Fruit fly (Drosophila melanogaster) whole organism, embryonic: ENCODE measurements around the gene CG9664.

Source experiments
- Abd-B ChIP-seq: fragments of 200-800 bp; sonication (Bioruptor generic); optimal IDR thresholded peaks from 2 replicates; lab custom pipeline; 2018; ENCODE audit warnings: missing biosample characterization, mild to moderate bottlenecking, missing genetic modification characterization, moderate library complexity
- B-H2 ChIP-seq: fragments of 200-800 bp; sonication (Bioruptor generic); optimal IDR thresholded peaks from 2 replicates; lab custom pipeline; 2018; ENCODE audit warnings: missing biosample characterization, mild to moderate bottlenecking, missing genetic modification characterization
- CG10267 ChIP-seq: fragments of 200-800 bp; sonication (Bioruptor generic); optimal IDR thresholded peaks from 2 replicates; lab custom pipeline; 2018; ENCODE audit warnings: missing biosample characterization, mild to moderate bottlenecking, missing genetic modification characterization, moderate library complexity
- CG10274 ChIP-seq: fragments of 200-800 bp; sonication (Bioruptor generic); optimal IDR thresholded peaks from 3 replicates; lab custom pipeline; 2017; ENCODE audit warnings: missing biosample characterization, mild to moderate bottlenecking, missing genetic modification characterization
- CG11696 ChIP-seq: fragments of 200-800 bp; sonication (Bioruptor generic); IDR thresholded peaks from 2 replicates; pipeline ENCODE4 v1.3.6; 2022; ENCODE audit warnings: missing biosample characterization, missing genetic modification characterization
- CG12942 ChIP-seq: fragments of 200-800 bp; sonication (Bioruptor generic); optimal IDR thresholded peaks from 3 replicates; lab custom pipeline; 2016; ENCODE audit warnings: missing biosample characterization, missing genetic modification characterization
- CG13296 ChIP-seq: fragments of 200-800 bp; sonication (Bioruptor generic); optimal IDR thresholded peaks from 3 replicates; lab custom pipeline; 2018; ENCODE audit warnings: missing biosample characterization, mild to moderate bottlenecking, missing genetic modification characterization
- CG13424 ChIP-seq: fragments of 200-800 bp; sonication (Bioruptor generic); optimal IDR thresholded peaks from 2 replicates; lab custom pipeline; 2019; ENCODE audit warnings: missing biosample characterization, mild to moderate bottlenecking, missing genetic modification characterization, moderate library complexity
- CG1602 ChIP-seq: fragments of 200-800 bp; sonication (Bioruptor generic); optimal IDR thresholded peaks from 3 replicates; lab custom pipeline; 2016; ENCODE audit warnings: missing biosample characterization, missing genetic modification characterization
- CG17568 ChIP-seq: fragments of 200-800 bp; sonication (Bioruptor generic); optimal IDR thresholded peaks from 2 replicates; lab custom pipeline; 2018; ENCODE audit warnings: missing biosample characterization, mild to moderate bottlenecking, missing genetic modification characterization, moderate library complexity
- CG18764 ChIP-seq: fragments of 200-800 bp; sonication (Bioruptor generic); optimal IDR thresholded peaks from 3 replicates; lab custom pipeline; 2016; ENCODE audit warnings: missing biosample characterization, missing genetic modification characterization
- CG2678 ChIP-seq: fragments of 200-800 bp; sonication (Bioruptor generic); optimal IDR thresholded peaks from 3 replicates; lab custom pipeline; 2019; ENCODE audit warnings: missing biosample characterization, mild to moderate bottlenecking, missing genetic modification characterization, moderate library complexity
- CG3281 ChIP-seq: fragments of 200-800 bp; sonication (Bioruptor generic); optimal IDR thresholded peaks from 3 replicates; lab custom pipeline; 2017; ENCODE audit warnings: missing biosample characterization, mild to moderate bottlenecking, missing genetic modification characterization
- CG34422 ChIP-seq: fragments of 200-800 bp; sonication (Bioruptor generic); IDR thresholded peaks from 3 replicates; pipeline ENCODE4 v1.3.6; 2022; ENCODE audit warnings: missing biosample characterization, missing genetic modification characterization
- CG4328 ChIP-seq: fragments of 200-800 bp; sonication (Bioruptor generic); optimal IDR thresholded peaks from 3 replicates; lab custom pipeline; 2017; ENCODE audit warnings: missing biosample characterization, missing genetic modification reagents, missing genetic modification characterization
- CG4360 ChIP-seq: fragments of 200-800 bp; sonication (Bioruptor generic); IDR thresholded peaks from 2 replicates; pipeline ENCODE4 v1.3.6; 2022; ENCODE audit warnings: missing biosample characterization, missing genetic modification characterization
- CG5180 ChIP-seq: fragments of 200-800 bp; sonication (Bioruptor generic); optimal IDR thresholded peaks from 3 replicates; lab custom pipeline; 2017; ENCODE audit warnings: missing biosample characterization, missing genetic modification characterization, mild to moderate bottlenecking, moderate library complexity, missing genetic modification reagents
- CG6813 ChIP-seq: fragments of 200-800 bp; sonication (Bioruptor generic); optimal IDR thresholded peaks from 2 replicates; lab custom pipeline; 2017; ENCODE audit warnings: missing biosample characterization, missing genetic modification characterization, mild to moderate bottlenecking, moderate library complexity, missing genetic modification reagents
- CG6854 ChIP-seq: fragments of 200-800 bp; sonication (Bioruptor generic); optimal IDR thresholded peaks from 3 replicates; lab custom pipeline; 2017; ENCODE audit warnings: missing biosample characterization, mild to moderate bottlenecking, missing genetic modification characterization
- CG7928 ChIP-seq: fragments of 200-800 bp; sonication (Bioruptor generic); optimal IDR thresholded peaks from 2 replicates; lab custom pipeline; 2017; ENCODE audit warnings: missing biosample characterization, mild to moderate bottlenecking, missing genetic modification characterization
- CG7987 ChIP-seq: fragments of 200-800 bp; sonication (Bioruptor generic); optimal IDR thresholded peaks from 2 replicates; lab custom pipeline; 2018; ENCODE audit warnings: missing biosample characterization, mild to moderate bottlenecking, missing genetic modification characterization, moderate library complexity
- CHES-1-like ChIP-seq: fragments of 200-800 bp; sonication (Bioruptor generic); optimal IDR thresholded peaks from 2 replicates; lab custom pipeline; 2016; ENCODE audit warnings: missing biosample characterization, missing genetic modification characterization
- Dfd ChIP-seq, 2 experiments: fragments of >200 bp; optimal IDR thresholded peaks; 2 replicates each; lab custom pipeline; 2017; ENCODE audit warnings: missing biosample characterization in 2 of 2, missing genetic modification characterization in 2 of 2
- Ets97D ChIP-seq: fragments of 200-800 bp; sonication (Bioruptor generic); optimal IDR thresholded peaks from 3 replicates; lab custom pipeline; 2016; ENCODE audit warnings: missing biosample characterization, missing genetic modification characterization
- HHEX ChIP-seq: fragments of 200-800 bp; sonication (Bioruptor generic); optimal IDR thresholded peaks from 3 replicates; lab custom pipeline; 2017; ENCODE audit warnings: missing biosample characterization, mild to moderate bottlenecking, missing genetic modification characterization, missing genetic modification reagents
- Hey ChIP-seq: fragments of 200-800 bp; sonication (Bioruptor generic); optimal IDR thresholded peaks from 3 replicates; lab custom pipeline; 2018; ENCODE audit warnings: missing biosample characterization, mild to moderate bottlenecking, missing genetic modification characterization
- Hr78 ChIP-seq, 2 experiments: fragments of 200-800 bp in 1 of 2; fragments of >200 bp in 1 of 2; sonication (Bioruptor generic) in 1 of 2; optimal IDR thresholded peaks; 2 replicates each; lab custom pipeline; 2017 to 2019; ENCODE audit warnings: missing biosample characterization in 2 of 2, missing genetic modification characterization in 2 of 2, mild to moderate bottlenecking in 1 of 2, moderate library complexity in 1 of 2
- MBD-R2 ChIP-seq: fragments of 200-800 bp; sonication (Bioruptor generic); IDR thresholded peaks from 2 replicates; pipeline ENCODE4 v1.3.6; 2022; ENCODE audit warnings: missing biosample characterization, missing genetic modification characterization
- Meics ChIP-seq: fragments of 200-800 bp; sonication (Bioruptor generic); optimal IDR thresholded peaks from 2 replicates; lab custom pipeline; 2017; ENCODE audit warnings: missing biosample characterization, mild to moderate bottlenecking, missing genetic modification characterization
- Nf-YB ChIP-seq: fragments of 200-800 bp; sonication (Bioruptor generic); optimal IDR thresholded peaks from 3 replicates; lab custom pipeline; 2019; ENCODE audit warnings: missing biosample characterization, mild to moderate bottlenecking, missing genetic modification characterization, moderate library complexity
- amos ChIP-seq: fragments of 200-800 bp; sonication (Bioruptor generic); IDR thresholded peaks from 2 replicates; pipeline ENCODE4 v1.3.6; 2022; ENCODE audit warnings: missing biosample characterization, missing genetic modification characterization; ENCODE audit not compliant: partially characterized antibody
- chn ChIP-seq: fragments of 200-800 bp; sonication (Bioruptor generic); optimal IDR thresholded peaks from 2 replicates; lab custom pipeline; 2016; ENCODE audit warnings: missing biosample characterization, missing genetic modification characterization
- da ChIP-seq: fragments of 200-800 bp; sonication (Bioruptor generic); optimal IDR thresholded peaks from 2 replicates; lab custom pipeline; 2016; ENCODE audit warnings: missing biosample characterization, missing genetic modification characterization
- dmrt11E ChIP-seq: fragments of 200-800 bp; sonication (Bioruptor generic); optimal IDR thresholded peaks from 3 replicates; lab custom pipeline; 2018; ENCODE audit warnings: missing biosample characterization, mild to moderate bottlenecking, missing genetic modification characterization, moderate library complexity
- exex ChIP-seq: fragments of 200-800 bp; sonication (Bioruptor generic); optimal IDR thresholded peaks from 4 replicates; lab custom pipeline; 2018; ENCODE audit warnings: missing biosample characterization, mild to moderate bottlenecking, missing genetic modification characterization, moderate library complexity
- grn ChIP-seq: fragments of 200-800 bp; sonication (Bioruptor generic); optimal IDR thresholded peaks from 3 replicates; lab custom pipeline; 2017; ENCODE audit warnings: missing biosample characterization, missing genetic modification characterization
- insv ChIP-seq, 2 experiments: fragments of 200-800 bp; sonication (Bioruptor generic); optimal IDR thresholded peaks; 3 replicates each; lab custom pipeline; 2016 to 2018; ENCODE audit warnings: missing biosample characterization in 2 of 2, missing genetic modification characterization in 2 of 2
- kni ChIP-seq: fragments of 200-800 bp; sonication (Bioruptor generic); optimal IDR thresholded peaks from 3 replicates; lab custom pipeline; 2017; ENCODE audit warnings: mild to moderate bottlenecking, missing biosample characterization, missing genetic modification reagents, missing genetic modification characterization
- org-1 ChIP-seq: fragments of 200-800 bp; sonication (Bioruptor generic); optimal IDR thresholded peaks from 2 replicates; lab custom pipeline; 2017; ENCODE audit warnings: missing biosample characterization, missing genetic modification characterization
- run ChIP-seq: fragments of 200-800 bp; sonication (Bioruptor generic); optimal IDR thresholded peaks from 3 replicates; lab custom pipeline; 2018; ENCODE audit warnings: missing biosample characterization, mild to moderate bottlenecking, missing genetic modification characterization
- sens ChIP-seq: fragments of 200-800 bp; sonication (Bioruptor generic); peaks from one replicate; lab custom pipeline; 2016; ENCODE audit warnings: missing biosample characterization, missing genetic modification characterization
- so ChIP-seq: fragments of 200-800 bp; sonication (Bioruptor generic); IDR thresholded peaks from 3 replicates; pipeline ENCODE4 v1.3.6; 2022; ENCODE audit warnings: missing biosample characterization, missing genetic modification characterization
- sob ChIP-seq: fragments of 200-800 bp; sonication (Bioruptor generic); IDR thresholded peaks from 2 replicates; pipeline ENCODE4 v1.3.6; 2022; ENCODE audit warnings: missing biosample characterization, missing genetic modification characterization
- tap ChIP-seq: fragments of 200-800 bp; optimal IDR thresholded peaks from 3 replicates; lab custom pipeline; 2019; ENCODE audit warnings: missing biosample characterization, mild to moderate bottlenecking, missing genetic modification characterization, moderate library complexity
- twi ChIP-seq: fragments of 200-800 bp; optimal IDR thresholded peaks from 2 replicates; lab custom pipeline; 2019; ENCODE audit warnings: missing biosample characterization, mild to moderate bottlenecking, missing genetic modification characterization, moderate library complexity
- tx ChIP-seq: fragments of 200-800 bp; sonication (Bioruptor generic); optimal IDR thresholded peaks from 2 replicates; lab custom pipeline; 2016; ENCODE audit warnings: missing biosample characterization, missing genetic modification characterization

CG9664 gene

dm6 chr2L:3298065-3298469 lies 3.6 kb upstream of the CG9664 start (continued):
- TF ChIP-seq so (GFP tag; lab: Robert Waterston, UW) = no peak
- no peak for TF ChIP-seq dmrt11E
- peak; percentile 89 for TF ChIP-seq twi (tag; lab: Kevin White, UChicago)
- TF ChIP-seq CG4360 = no peak
- peak; percentile 69 for TF ChIP-seq Hey (tag; lab: Kevin White, UChicago)
- no peak for TF ChIP-seq CG10267 (tag; lab: Kevin White, UChicago)
- no peak for TF ChIP-seq MBD-R2 (GFP tag; lab: Robert Waterston, UW)
- TF ChIP-seq CG10274 (GFP tag; lab: Kevin White, UChicago) = no peak
- no peak for TF ChIP-seq Abd-B (GFP tag; lab: Kevin White, UChicago)
- TF ChIP-seq B-H2 (GFP tag; lab: Kevin White, UChicago) = no peak
- TF ChIP-seq Nf-YB (GFP tag; lab: Kevin White, UChicago) = no peak
- TF ChIP-seq run (tag; lab: Kevin White, UChicago) = no peak
- no peak for TF ChIP-seq CG18764 (GFP tag; lab: Kevin White, UChicago)
- no peak for TF ChIP-seq CG4328 (GFP tag; lab: Kevin White, UChicago)

DNA sequence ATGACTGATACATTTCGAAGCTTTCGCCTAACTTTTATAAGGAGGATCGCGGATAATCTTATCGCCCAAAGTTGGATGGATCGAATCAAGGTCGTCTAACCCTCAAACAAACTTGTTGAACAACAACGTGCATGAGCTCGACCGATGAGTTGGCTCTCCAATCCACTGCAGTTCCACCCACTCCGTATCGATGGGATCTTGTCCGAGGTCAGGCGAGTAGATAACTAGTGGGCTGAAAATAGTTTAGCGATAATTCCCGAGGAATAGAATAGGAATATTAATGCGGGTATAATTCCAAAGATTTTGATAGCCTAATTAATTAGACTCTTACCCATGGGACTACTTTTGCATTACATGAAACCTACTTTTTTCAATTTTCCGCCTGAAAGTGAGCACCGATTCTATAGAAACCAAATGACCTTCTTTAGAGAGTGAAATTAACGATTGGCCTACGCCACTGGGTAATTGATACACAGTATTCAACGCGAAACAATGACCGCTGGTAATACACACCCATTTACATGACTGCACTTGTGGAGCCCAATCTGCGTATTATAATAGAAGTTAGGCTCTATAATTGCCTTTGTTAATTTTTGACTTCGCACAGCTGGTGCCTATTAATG lies 677 bp downstream of the CG9664 start:
- TF ChIP-seq Hr78 (GFP tag; optimal IDR thresholded peaks at IDR 0.05; lab: Kevin White, UChicago) = peak in 1 of 2 experiments; percentile 28
- TF ChIP-seq CG11696 (GFP tag; lab: Robert Waterston, UW) = 0 out of 2 replicates have a peak, but pooled peaks have one; percentile 19
- TF ChIP-seq CG5180 (GFP tag; lab: Kevin White, UChicago) = peak; percentile 93
- TF ChIP-seq grn (GFP tag; lab: Kevin White, UChicago) = peak; percentile 11
- TF ChIP-seq CG13424 = no peak

- no peak for TF ChIP-seq CG1602 (GFP tag; lab: Kevin White, UChicago)
- TF ChIP-seq org-1 (GFP tag; lab: Kevin White, UChicago) = peak; percentile 18
- peak; percentile 39 for TF ChIP-seq Meics (GFP tag; lab: Kevin White, UChicago)
- peak; percentile 22 for TF ChIP-seq CG7928 (GFP tag; lab: Kevin White, UChicago)
- TF ChIP-seq CG7987 (GFP tag; lab: Kevin White, UChicago) = peak; percentile 64
- TF ChIP-seq CG13296 (GFP tag; lab: Kevin White, UChicago) = peak; percentile 65
- TF ChIP-seq CG2678 (tag; lab: Kevin White, UChicago) = peak; percentile 62
- peak; percentile 65 for TF ChIP-seq CG6813 (GFP tag; lab: Kevin White, UChicago)
- TF ChIP-seq kni (GFP tag; lab: Kevin White, UChicago) = no peak
- TF ChIP-seq Ets97D (GFP tag; lab: Kevin White, UChicago) = no peak
- TF ChIP-seq Hr78 (GFP tag; optimal IDR thresholded peaks at IDR 0.05; lab: Kevin White, UChicago) = peak in 1 of 2 experiments; percentile 55
- peak; percentile 1 for TF ChIP-seq tap (tag; lab: Kevin White, UChicago)
- TF ChIP-seq sens (GFP tag; lab: Kevin White, UChicago) = peak; percentile 65
- TF ChIP-seq CG17568 (GFP tag; lab: Kevin White, UChicago) = peak; percentile 53
- peak; percentile 62 for TF ChIP-seq exex (tag; lab: Kevin White, UChicago)
- no peak for TF ChIP-seq CG34422 (GFP tag; lab: Robert Waterston, UW)
- TF ChIP-seq CG6854 (GFP tag; lab: Kevin White, UChicago) = peak; percentile 39
- TF ChIP-seq amos (GFP tag; lab: Robert Waterston, UW) = no peak
- TF ChIP-seq CHES-1-like (GFP tag; lab: Kevin White, UChicago) = no peak
- TF ChIP-seq CG3281 = peak; percentile 53
- peak; percentile 64 for TF ChIP-seq HHEX (GFP tag; lab: Kevin White, UChicago)
- no peak for TF ChIP-seq tx (GFP tag; lab: Kevin White, UChicago)
- TF ChIP-seq da (GFP tag; lab: Kevin White, UChicago) = no peak
- TF ChIP-seq chn = no peak
- no peak for TF ChIP-seq CG12942 (GFP tag; lab: Kevin White, UChicago)
- TF ChIP-seq sob (GFP tag; lab: Robert Waterston, UW) = no peak
- TF ChIP-seq Dfd (GFP tag; optimal IDR thresholded peaks at IDR 0.05; lab: Kevin White, UChicago) = no peak
- no peak for TF ChIP-seq insv (GFP tag; optimal IDR thresholded peaks at IDR 0.05; lab: Kevin White, UChicago)
Observed at dm6 chr2L:3280484-3280993, 14.0 kb downstream of the CG9664 start, which contains the start of gene OtopLb. TSS of gene OtopLb (minus strand) at chr2L:3280534.
